Fruit fly (Drosophila melanogaster): Measurements from ENCODE around the gene Drep4.

DNA sequence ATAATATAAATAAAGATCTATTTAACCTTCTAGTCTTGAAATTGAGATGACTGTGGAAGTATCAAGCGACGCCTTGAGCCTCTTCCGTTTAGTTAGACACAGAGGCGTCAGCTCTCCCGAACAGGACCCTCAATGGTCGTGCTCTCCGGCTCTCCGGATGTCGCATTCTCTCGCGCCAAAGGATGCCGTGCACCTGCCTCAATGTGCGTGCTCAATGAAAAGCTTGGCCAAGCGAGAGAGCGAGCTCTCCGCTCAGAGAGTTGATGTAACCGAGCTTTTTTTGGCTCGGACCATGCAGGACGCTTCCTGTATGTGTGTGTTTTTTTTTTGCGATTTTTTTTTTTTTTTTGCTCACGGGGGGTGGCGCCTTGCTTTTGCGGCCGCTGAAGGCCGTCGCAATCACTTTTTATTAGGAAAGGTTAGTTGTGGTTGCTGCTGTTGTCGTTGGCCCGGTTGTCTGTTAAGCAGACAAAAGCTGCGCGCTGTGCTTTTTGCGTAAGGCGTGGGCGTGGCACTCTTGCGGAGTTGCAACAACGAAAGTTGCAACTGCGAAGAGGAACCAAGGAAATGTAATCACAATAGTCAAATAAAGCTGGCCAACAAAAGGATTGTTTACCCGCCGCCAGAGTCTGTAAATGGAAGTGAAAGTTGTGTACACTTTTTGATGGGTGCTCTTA is 45.7 kb upstream of the Drep4 start:
- TF ChIP-seq CrebA (GFP tag; optimal IDR thresholded peaks at IDR 0.05; ENCODE audit: borderline replicate concordance), result no peak
- no peak for TF ChIP-seq Myc (optimal IDR thresholded peaks at IDR 0.05)
- TF ChIP-seq lola (GFP tag; optimal IDR thresholded peaks at IDR 0.05), result no peak
- TF ChIP-seq woc (GFP tag; optimal IDR thresholded peaks at IDR 0.05), result no peak
- TF ChIP-seq rgr (GFP tag; optimal IDR thresholded peaks at IDR 0.05), result no peak
- no peak for TF ChIP-seq dl (GFP tag; optimal IDR thresholded peaks at IDR 0.05; ENCODE audit: insufficient read depth in 1 of 2, partially characterized antibody in 2 of 2)
- no peak for TF ChIP-seq HLH106 (tag; optimal IDR thresholded peaks at IDR 0.05)
- no peak for TF ChIP-seq pan (optimal IDR thresholded peaks at IDR 0.05)
- no peak for TF ChIP-seq Dfd (GFP tag; optimal IDR thresholded peaks at IDR 0.05)
